Fruit fly (Drosophila melanogaster): ENCODE results near the gene CG11768.
A peak's percentile ranks its signal among the peaks of the same experiment; 100 is the strongest.

- TF ChIP-seq Vsx2 (GFP tag; optimal IDR thresholded peaks at IDR 0.05; ENCODE audit: partially characterized antibody): no peak
- no peak for TF ChIP-seq psq (GFP tag; optimal IDR thresholded peaks at IDR 0.05)
- no peak for TF ChIP-seq Dfd (GFP tag; optimal IDR thresholded peaks at IDR 0.05)
- peak; percentile 1 for TF ChIP-seq OdsH (GFP tag; optimal IDR thresholded peaks at IDR 0.05)
- no peak for TF ChIP-seq pan (optimal IDR thresholded peaks at IDR 0.05)
- no peak for TF ChIP-seq h (GFP tag; optimal IDR thresholded peaks at IDR 0.05)
- TF ChIP-seq ey (GFP tag; optimal IDR thresholded peaks at IDR 0.05): peak; percentile 18
- no peak for TF ChIP-seq rgr (GFP tag; optimal IDR thresholded peaks at IDR 0.05)
- no peak for TF ChIP-seq fru (GFP tag; optimal IDR thresholded peaks at IDR 0.05)
Observed at dm6 chr3R:8726632-8727031, 41.4 kb downstream of the CG11768 start, which contains the start of gene CG8159.

Data from whole organism, wandering third instar larva.